Worm (Caenorhabditis elegans) whole organism, L2 larva: ENCODE data around the gene F40A3.3.

Experiments used
- C34F6.9 ChIP-seq: fragments of 150-350 bp; optimal IDR thresholded peaks from 2 replicates; lab custom pipeline; 2014; ENCODE audit warnings: missing biosample characterization, missing genetic modification characterization
- F13H6.1 ChIP-seq: sonication (generic microtip); optimal IDR thresholded peaks from 2 replicates; lab custom pipeline; 2016; ENCODE audit warnings: missing genetic modification characterization, missing compliant biosample characterization
- Y55F3AM.14 ChIP-seq: fragments of 200-800 bp; sonication (Bioruptor generic); optimal IDR thresholded peaks from 2 replicates; lab custom pipeline; 2018; ENCODE audit warnings: mild to moderate bottlenecking, missing genetic modification characterization, missing compliant biosample characterization
- ama-1 ChIP-seq: fragments of 150-350 bp; optimal IDR thresholded peaks from 2 replicates; lab custom pipeline; 2018; ENCODE audit warnings: inconsistent platforms
- ceh-16 ChIP-seq: fragments of 150-350 bp; optimal IDR thresholded peaks from 2 replicates; lab custom pipeline; 2014; ENCODE audit warnings: missing biosample characterization, missing genetic modification characterization
- crh-2 ChIP-seq: sonication (generic microtip); optimal IDR thresholded peaks from 2 replicates; lab custom pipeline; 2017; ENCODE audit warnings: missing biosample characterization, missing genetic modification characterization
- dmd-4 ChIP-seq: sonication (generic microtip); optimal IDR thresholded peaks from 2 replicates; lab custom pipeline; 2017; ENCODE audit warnings: missing biosample characterization, missing genetic modification characterization
- elt-1 ChIP-seq: fragments of 150-350 bp; optimal IDR thresholded peaks from 2 replicates; lab custom pipeline; 2014; ENCODE audit warnings: missing biosample characterization, missing genetic modification characterization
- fos-1 ChIP-seq: fragments of 150-350 bp; optimal IDR thresholded peaks from 2 replicates; lab custom pipeline; 2014; ENCODE audit warnings: missing biosample characterization, missing genetic modification characterization
- gmeb-1 ChIP-seq: fragments of 150-350 bp; optimal IDR thresholded peaks from 2 replicates; lab custom pipeline; 2014; ENCODE audit warnings: missing biosample characterization, missing genetic modification characterization
- lin-13 ChIP-seq: fragments of 150-350 bp; optimal IDR thresholded peaks from 2 replicates; lab custom pipeline; 2014; ENCODE audit warnings: missing biosample characterization, missing genetic modification reagents, missing genetic modification characterization
- lin-39 ChIP-seq: fragments of 150-350 bp; optimal IDR thresholded peaks from 2 replicates; lab custom pipeline; 2014; ENCODE audit warnings: missing biosample characterization, missing genetic modification reagents, missing genetic modification characterization
- lsy-2 ChIP-seq, 2 experiments: fragments of 150-350 bp in 1 of 2; sonication (generic microtip) in 1 of 2; optimal IDR thresholded peaks; 2 replicates each; lab custom pipeline; 2014 to 2017; ENCODE audit warnings: missing biosample characterization in 2 of 2, missing genetic modification characterization in 2 of 2
- mab-5 ChIP-seq: fragments of 150-350 bp; optimal IDR thresholded peaks from 2 replicates; lab custom pipeline; 2014; ENCODE audit warnings: missing biosample characterization, missing genetic modification characterization
- mbf-1 ChIP-seq: sonication (generic microtip); optimal IDR thresholded peaks from 2 replicates; lab custom pipeline; 2017; ENCODE audit warnings: missing biosample characterization, missing genetic modification characterization
- nhr-10 ChIP-seq: sonication (generic microtip); optimal IDR thresholded peaks from 2 replicates; lab custom pipeline; 2017; ENCODE audit warnings: missing biosample characterization, missing genetic modification characterization
- nhr-11 ChIP-seq: fragments of 150-350 bp; optimal IDR thresholded peaks from 2 replicates; lab custom pipeline; 2014; ENCODE audit warnings: missing biosample characterization, missing genetic modification characterization
- nhr-129 ChIP-seq: fragments of 150-350 bp; optimal IDR thresholded peaks from 2 replicates; lab custom pipeline; 2014; ENCODE audit warnings: missing biosample characterization, missing genetic modification characterization
- nhr-21 ChIP-seq: fragments of 150-350 bp; optimal IDR thresholded peaks from 2 replicates; lab custom pipeline; 2014; ENCODE audit warnings: missing biosample characterization, missing genetic modification characterization
- nhr-237 ChIP-seq: fragments of 150-350 bp; optimal IDR thresholded peaks from 2 replicates; lab custom pipeline; 2014; ENCODE audit warnings: missing biosample characterization, missing genetic modification characterization
- nhr-25 ChIP-seq: fragments of 150-350 bp; sonication (generic microtip); optimal IDR thresholded peaks from 3 replicates; lab custom pipeline; 2014; ENCODE audit warnings: missing biosample characterization, missing genetic modification characterization
- nhr-6 ChIP-seq: fragments of 150-350 bp; optimal IDR thresholded peaks from 2 replicates; lab custom pipeline; 2014; ENCODE audit warnings: missing biosample characterization, missing genetic modification characterization
- peb-1 ChIP-seq: fragments of 150-350 bp; optimal IDR thresholded peaks from 2 replicates; lab custom pipeline; 2014; ENCODE audit warnings: missing biosample characterization, missing genetic modification characterization
- sem-4 ChIP-seq: fragments of 150-350 bp; optimal IDR thresholded peaks from 2 replicates; lab custom pipeline; 2014; ENCODE audit warnings: missing biosample characterization, missing genetic modification reagents, missing genetic modification characterization
- sma-9 ChIP-seq, 2 experiments: fragments of 150-350 bp in 1 of 2; sonication (generic microtip) in 1 of 2; optimal IDR thresholded peaks; 2 replicates each; lab custom pipeline; 2014 to 2016; ENCODE audit warnings: missing genetic modification characterization in 2 of 2, mild to moderate bottlenecking in 1 of 2, missing biosample characterization in 1 of 2, missing compliant biosample characterization in 1 of 2, missing genetic modification reagents in 1 of 2, moderate library complexity in 1 of 2
- unc-39 ChIP-seq: fragments of 150-350 bp; optimal IDR thresholded peaks from 2 replicates; lab custom pipeline; 2014; ENCODE audit warnings: missing biosample characterization, missing genetic modification characterization
- unc-55 ChIP-seq: fragments of 150-350 bp; sonication (generic microtip); optimal IDR thresholded peaks from 3 replicates; lab custom pipeline; 2014; ENCODE audit warnings: missing biosample characterization, missing genetic modification reagents, missing genetic modification characterization
- unc-62 ChIP-seq: fragments of 150-350 bp; optimal IDR thresholded peaks from 2 replicates; lab custom pipeline; 2014; ENCODE audit warnings: missing biosample characterization, missing genetic modification reagents, missing genetic modification characterization
- ztf-1 ChIP-seq: fragments of 200-800 bp; sonication (Bioruptor generic); conservative IDR thresholded peaks from 2 replicates; pipeline ENCODE4 v1.3.6; 2022; ENCODE audit warnings: missing genetic modification characterization, missing compliant biosample characterization

The F40A3.3 gene

DNA sequence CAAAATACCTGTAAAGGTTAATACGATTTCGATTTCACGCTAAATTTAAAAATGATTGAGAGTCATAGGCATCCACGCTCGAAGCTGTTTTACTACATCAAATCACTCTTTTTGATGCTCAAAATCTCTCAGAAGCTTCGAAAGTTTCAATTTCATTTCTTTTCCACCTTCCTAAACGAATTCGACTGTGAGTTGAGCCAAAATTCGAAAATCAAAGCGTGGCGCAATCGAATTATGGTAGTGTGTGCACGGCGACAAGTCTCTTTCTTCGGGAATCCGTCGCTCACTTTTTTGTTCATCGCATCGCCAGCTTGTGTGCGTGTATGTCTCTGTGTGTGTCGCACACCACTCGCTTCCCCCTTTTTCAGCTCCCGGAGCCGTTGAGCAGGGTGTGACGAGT lies 4.3 kb upstream of the F40A3.3 start:
- no peak for TF ChIP-seq ztf-1 (GFP tag; lab: Robert Waterston, UW)

DNA sequence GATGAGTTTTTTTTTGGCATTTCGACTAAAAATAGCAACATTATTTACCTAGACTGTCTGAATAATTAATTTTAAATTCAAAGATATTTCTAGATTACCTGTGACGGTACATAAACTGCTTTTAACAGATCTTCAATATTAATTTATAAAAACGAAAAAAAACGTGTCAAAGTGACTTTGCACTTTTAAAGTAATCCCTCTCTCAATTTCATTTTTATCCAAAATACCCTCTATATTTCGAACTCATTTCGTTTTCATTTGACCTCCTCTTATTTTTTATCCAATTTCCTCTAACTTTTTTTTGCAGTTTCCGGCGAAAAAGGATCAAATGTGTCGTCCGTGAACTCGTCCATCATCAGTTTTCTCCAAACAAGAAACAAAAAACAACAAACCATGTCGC lies 1.8 kb upstream of the F40A3.3 start, which contains the start of gene F40A3.4:
F40A3.4 (plus strand) TSS at position 301 of the 400 bp plus-strand sequence.
- TF ChIP-seq lin-13 (GFP tag; lab: Kevin White, UChicago) (no peak), unc-55 (GFP tag; lab: Kevin White, UChicago) (no peak), lin-39 (tag; lab: Kevin White, UChicago) (no peak), sma-9 (GFP tag; optimal IDR thresholded peaks at IDR 0.05; lab: Kevin White, UChicago) (no peak), sma-9 (tag; optimal IDR thresholded peaks at IDR 0.05; lab: Kevin White, UChicago) (no peak), mbf-1 (no peak), sem-4 (tag; lab: Kevin White, UChicago) (no peak)

DNA sequence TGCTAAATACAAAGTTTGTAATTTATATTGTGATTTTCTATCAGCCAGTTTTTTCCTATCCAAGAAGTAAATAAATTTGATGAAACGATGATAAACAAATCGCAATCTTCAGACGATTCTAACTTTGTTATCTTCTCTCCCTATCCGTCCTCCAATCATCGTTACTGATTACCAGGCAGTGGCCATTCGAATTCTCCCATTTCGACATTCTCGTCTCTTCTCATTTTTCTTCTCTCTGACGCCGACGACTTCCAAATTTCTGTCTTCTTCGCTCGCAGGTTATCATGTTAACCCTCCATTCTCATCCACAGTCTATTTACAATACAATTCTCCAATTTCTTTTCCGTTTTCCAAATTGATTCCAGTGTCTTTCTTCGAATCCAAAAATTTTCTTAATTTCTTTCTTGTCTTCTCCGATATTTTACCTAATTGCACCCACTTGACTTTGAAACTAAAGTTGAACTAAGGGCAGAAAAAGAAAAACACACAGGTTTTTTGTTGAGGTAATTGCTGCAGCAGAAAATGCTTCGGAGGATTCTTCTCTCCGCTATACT lies 1.2 kb downstream of the F40A3.3 start, which contains the start of gene F40A3.2:
F40A3.2 (plus strand) TSS at position 504 of the 554 bp plus-strand sequence.
- TF ChIP-seq dmd-4, result no peak
- no peak for TF ChIP-seq F13H6.1 (tag; lab: Kevin White, UChicago)
- peak; percentile 3 for TF ChIP-seq nhr-129 (tag; lab: Kevin White, UChicago)
- peak; percentile 16 for TF ChIP-seq gmeb-1 (tag; lab: Kevin White, UChicago)

DNA sequence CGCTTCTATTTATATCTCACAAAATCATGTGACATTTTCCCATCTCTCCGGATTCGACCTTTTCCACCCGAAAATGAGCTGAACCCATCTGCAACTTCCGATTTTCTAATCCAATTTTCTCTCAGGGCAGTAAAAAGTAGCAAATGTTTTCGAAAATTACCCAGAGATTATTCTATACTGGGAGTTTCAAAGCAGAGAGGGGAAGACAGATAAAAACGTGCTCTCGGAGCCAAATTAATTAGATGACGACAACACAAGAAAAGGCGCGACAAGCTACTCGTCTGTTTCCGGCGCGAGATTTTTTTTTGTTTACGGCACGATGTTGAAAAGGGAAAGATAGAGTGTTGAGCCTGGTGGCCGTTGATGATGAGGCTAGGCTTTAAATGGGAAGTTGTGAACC lies 7.2 kb downstream of the F40A3.3 start:
- no peak for TF ChIP-seq unc-62 (GFP tag; lab: Kevin White, UChicago)
- no peak for TF ChIP-seq ceh-16 (tag; lab: Kevin White, UChicago)
- TF ChIP-seq dmd-4, result no peak
- peak; percentile 21 for TF ChIP-seq C34F6.9 (tag; lab: Kevin White, UChicago)
- TF ChIP-seq ama-1 (lab: Kevin White, UChicago), result no peak
- TF ChIP-seq Y55F3AM.14 (GFP tag; lab: Kevin White, UChicago), result no peak
- no peak for TF ChIP-seq mbf-1
- no peak for TF ChIP-seq lsy-2 (tag; optimal IDR thresholded peaks at IDR 0.05; lab: Kevin White, UChicago)
- no peak for TF ChIP-seq nhr-21 (tag; lab: Kevin White, UChicago)
- TF ChIP-seq sem-4 (tag; lab: Kevin White, UChicago), result peak; percentile 3
- TF ChIP-seq peb-1, result no peak
- TF ChIP-seq nhr-10, result no peak
- no peak for TF ChIP-seq nhr-237
- TF ChIP-seq ztf-1 (GFP tag; lab: Robert Waterston, UW), result no peak
- no peak for TF ChIP-seq nhr-25 (tag; lab: Kevin White, UChicago)
- TF ChIP-seq nhr-6 (tag; lab: Kevin White, UChicago), result no peak
- TF ChIP-seq elt-1 (tag; lab: Kevin White, UChicago), result no peak
- TF ChIP-seq nhr-129 (tag; lab: Kevin White, UChicago), result peak; percentile 19
- TF ChIP-seq sma-9 (GFP tag; optimal IDR thresholded peaks at IDR 0.05; lab: Kevin White, UChicago), result no peak
- no peak for TF ChIP-seq sma-9 (tag; optimal IDR thresholded peaks at IDR 0.05; lab: Kevin White, UChicago)
- TF ChIP-seq nhr-11 (tag; lab: Kevin White, UChicago), result no peak
- no peak for TF ChIP-seq fos-1 (tag; lab: Kevin White, UChicago)
- no peak for TF ChIP-seq unc-39
- TF ChIP-seq crh-2 (tag; lab: Kevin White, UChicago), result no peak
- TF ChIP-seq mab-5 (tag; lab: Kevin White, UChicago), result no peak

DNA sequence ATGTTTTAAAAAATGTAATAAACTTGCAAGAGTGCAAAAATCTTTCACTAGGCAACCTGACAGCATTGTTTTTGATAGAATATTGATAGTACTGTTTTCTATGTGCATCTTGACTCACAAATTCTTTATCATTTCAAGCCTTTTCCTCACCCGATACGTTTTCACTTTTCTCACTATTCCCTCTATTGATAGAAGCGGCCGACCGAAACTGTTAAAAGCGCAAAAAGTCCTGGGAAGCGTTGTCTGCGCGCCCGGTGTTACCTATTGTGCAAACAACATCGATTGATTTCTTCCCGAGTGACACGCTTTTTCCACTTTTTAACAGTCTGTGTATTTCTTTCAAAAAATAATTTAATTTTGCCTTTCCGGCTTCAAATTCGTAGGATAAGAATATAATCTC lies 10.8 kb downstream of the F40A3.3 start:
- TF ChIP-seq fos-1 (tag; lab: Kevin White, UChicago) (peak; percentile 50), C34F6.9 (tag; lab: Kevin White, UChicago) (no peak)

DNA sequence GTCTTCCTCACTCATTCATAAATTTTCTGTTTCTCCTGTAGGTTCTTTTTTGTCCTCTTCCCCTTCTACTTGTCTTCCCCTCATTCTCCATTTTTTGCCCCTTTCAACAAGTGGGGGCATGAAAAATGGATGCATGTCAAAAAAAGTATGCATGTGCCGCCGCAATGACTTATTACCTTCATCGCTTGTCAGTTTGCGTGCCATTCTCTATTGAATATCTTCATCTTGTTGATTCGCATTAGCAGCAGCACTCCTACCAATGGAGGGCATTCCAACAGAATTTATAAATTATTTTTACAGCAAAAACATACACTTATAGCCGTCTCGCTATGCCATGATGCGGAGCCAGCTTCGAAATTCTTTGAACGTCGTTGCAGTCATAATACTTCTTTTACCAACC lies 14.0 kb downstream of the F40A3.3 start, which contains the start of gene F40A3.1:
F40A3.1 (plus strand) TSS at position 301 of the 400 bp plus-strand sequence.
- no peak for TF ChIP-seq lin-39 (tag; lab: Kevin White, UChicago)
- no peak for TF ChIP-seq sem-4 (tag; lab: Kevin White, UChicago)
- no peak for TF ChIP-seq nhr-10
- TF ChIP-seq unc-55 (GFP tag; lab: Kevin White, UChicago), result no peak
- TF ChIP-seq sma-9 (GFP tag; optimal IDR thresholded peaks at IDR 0.05; lab: Kevin White, UChicago), result no peak
- TF ChIP-seq sma-9 (tag; optimal IDR thresholded peaks at IDR 0.05; lab: Kevin White, UChicago), result no peak
